Fruit fly (Drosophila melanogaster) whole organism, embryonic: ENCODE data around the gene CG13056.

Source experiments
- Antp ChIP-seq: fragments of 200-800 bp; sonication (Bioruptor generic); optimal IDR thresholded peaks from 3 replicates; lab custom pipeline; 2016; ENCODE audit warnings: missing biosample characterization, missing genetic modification characterization
- Atf6 ChIP-seq: fragments of 200-800 bp; sonication (Bioruptor generic); IDR thresholded peaks from 2 replicates; pipeline ENCODE4 v1.3.6; 2022; ENCODE audit warnings: missing biosample characterization, missing genetic modification characterization
- Blimp-1 ChIP-seq: fragments of 200-800 bp; sonication (Bioruptor generic); optimal IDR thresholded peaks from 3 replicates; lab custom pipeline; 2018; ENCODE audit warnings: missing biosample characterization, missing genetic modification characterization, mild to moderate bottlenecking, moderate library complexity, missing genetic modification reagents
- CG12659 ChIP-seq: fragments of 200-800 bp; sonication (Bioruptor generic); optimal IDR thresholded peaks from 3 replicates; lab custom pipeline; 2017; ENCODE audit warnings: mild to moderate bottlenecking, missing biosample characterization, missing genetic modification reagents, missing genetic modification characterization
- CG13894 ChIP-seq: fragments of 200-800 bp; sonication (Bioruptor generic); optimal IDR thresholded peaks from 3 replicates; lab custom pipeline; 2018; ENCODE audit warnings: missing biosample characterization, mild to moderate bottlenecking, missing genetic modification characterization, moderate library complexity
- CG15269 ChIP-seq: fragments of 200-800 bp; sonication (Bioruptor generic); optimal IDR thresholded peaks from 2 replicates; lab custom pipeline; 2018; ENCODE audit warnings: missing biosample characterization, mild to moderate bottlenecking, missing genetic modification characterization, moderate library complexity
- CG16779 ChIP-seq: fragments of 200-800 bp; sonication (Bioruptor generic); IDR thresholded peaks from 2 replicates; pipeline ENCODE4 v1.3.6; 2022; ENCODE audit warnings: missing biosample characterization, missing genetic modification characterization
- CG17328 ChIP-seq: fragments of 200-800 bp; sonication (Bioruptor generic); IDR thresholded peaks from 2 replicates; pipeline ENCODE4 v1.3.6; 2022; ENCODE audit warnings: missing biosample characterization, missing genetic modification characterization
- CG17361 ChIP-seq: fragments of 200-800 bp; sonication (Bioruptor generic); IDR thresholded peaks from 3 replicates; pipeline ENCODE4 v1.3.6; 2022; ENCODE audit warnings: missing biosample characterization, missing genetic modification characterization
- CG17802 ChIP-seq: fragments of 200-800 bp; sonication (Bioruptor generic); optimal IDR thresholded peaks from 2 replicates; lab custom pipeline; 2018; ENCODE audit warnings: missing biosample characterization, mild to moderate bottlenecking, missing genetic modification characterization, moderate library complexity
- CG2116 ChIP-seq: fragments of 200-800 bp; sonication (Bioruptor generic); optimal IDR thresholded peaks from 3 replicates; lab custom pipeline; 2018; ENCODE audit warnings: missing biosample characterization, mild to moderate bottlenecking, missing genetic modification characterization
- CG2129 ChIP-seq: fragments of 200-800 bp; sonication (Bioruptor generic); IDR thresholded peaks from 2 replicates; pipeline ENCODE4 v1.3.6; 2022; ENCODE audit warnings: missing biosample characterization, missing genetic modification characterization; ENCODE audit not compliant: partially characterized antibody
- CG30403 ChIP-seq: fragments of 200-800 bp; sonication (Bioruptor generic); optimal IDR thresholded peaks from 3 replicates; lab custom pipeline; 2016; ENCODE audit warnings: missing biosample characterization, missing genetic modification characterization
- CG31365 ChIP-seq: fragments of 200-800 bp; sonication (Bioruptor generic); optimal IDR thresholded peaks from 2 replicates; lab custom pipeline; 2018; ENCODE audit warnings: missing biosample characterization, mild to moderate bottlenecking, missing genetic modification characterization
- CG3847 ChIP-seq: fragments of 200-800 bp; sonication (Bioruptor generic); IDR thresholded peaks from 2 replicates; pipeline ENCODE4 v1.3.6; 2022; ENCODE audit warnings: missing biosample characterization, missing genetic modification characterization
- CG3995 ChIP-seq: fragments of 200-800 bp; sonication (Bioruptor generic); optimal IDR thresholded peaks from 3 replicates; lab custom pipeline; 2016; ENCODE audit warnings: missing biosample characterization, missing genetic modification characterization
- CG4328 ChIP-seq: fragments of 200-800 bp; sonication (Bioruptor generic); optimal IDR thresholded peaks from 3 replicates; lab custom pipeline; 2017; ENCODE audit warnings: missing biosample characterization, missing genetic modification reagents, missing genetic modification characterization
- CG4730 ChIP-seq: fragments of 200-800 bp; sonication (Bioruptor generic); IDR thresholded peaks from 2 replicates; pipeline ENCODE4 v1.3.6; 2022; ENCODE audit warnings: missing biosample characterization, missing genetic modification characterization
- CG6765 ChIP-seq: fragments of 200-800 bp; sonication (Bioruptor generic); optimal IDR thresholded peaks from 3 replicates; lab custom pipeline; 2017; ENCODE audit warnings: missing biosample characterization, mild to moderate bottlenecking, missing genetic modification characterization
- CG7556 ChIP-seq: fragments of 200-800 bp; sonication (Bioruptor generic); optimal IDR thresholded peaks from 2 replicates; lab custom pipeline; 2017; ENCODE audit warnings: missing biosample characterization, mild to moderate bottlenecking, missing genetic modification characterization
- D ChIP-seq, 2 experiments: fragments of 200-800 bp in 1 of 2; fragments of >200 bp in 1 of 2; sonication (Bioruptor generic) in 1 of 2; optimal IDR thresholded peaks; 2 replicates in 1 of 2; 3 replicates in 1 of 2; lab custom pipeline; 2017; ENCODE audit warnings: mild to moderate bottlenecking in 1 of 2, missing biosample characterization in 1 of 2, missing genetic modification characterization in 1 of 2, missing genetic modification reagents in 1 of 2
- Doc3 ChIP-seq: fragments of 200-800 bp; sonication (Bioruptor generic); IDR thresholded peaks from 3 replicates; pipeline ENCODE4 v1.3.6; 2022; ENCODE audit warnings: missing biosample characterization, missing genetic modification characterization; ENCODE audit not compliant: partially characterized antibody
- HLH4C ChIP-seq: fragments of 200-800 bp; sonication (Bioruptor generic); IDR thresholded peaks from 3 replicates; pipeline ENCODE4 v1.3.6; 2022; ENCODE audit warnings: missing biosample characterization, missing genetic modification characterization; ENCODE audit not compliant: partially characterized antibody
- HLHmδ ChIP-seq: fragments of 200-800 bp; sonication (Bioruptor generic); optimal IDR thresholded peaks from 2 replicates; lab custom pipeline; 2018; ENCODE audit warnings: missing biosample characterization, mild to moderate bottlenecking, missing genetic modification characterization, moderate library complexity
- PHDP ChIP-seq: fragments of 200-800 bp; sonication (Bioruptor generic); optimal IDR thresholded peaks from 3 replicates; lab custom pipeline; 2018; ENCODE audit warnings: missing biosample characterization, mild to moderate bottlenecking, missing genetic modification characterization, moderate library complexity
- Ravus ChIP-seq: fragments of 200-800 bp; sonication (Bioruptor generic); IDR thresholded peaks from 2 replicates; pipeline ENCODE4 v1.3.6; 2022; ENCODE audit warnings: missing biosample characterization, missing genetic modification characterization
- Sin3A ChIP-seq: fragments of >200 bp; optimal IDR thresholded peaks from 2 replicates; lab custom pipeline; 2018
- Taf1 ChIP-seq: fragments of 200-800 bp; sonication (Bioruptor generic); IDR thresholded peaks from 2 replicates; pipeline ENCODE4 v1.3.6; 2022; ENCODE audit warnings: missing biosample characterization, missing genetic modification characterization
- abd-A ChIP-seq: fragments of 200-800 bp; sonication (Bioruptor generic); optimal IDR thresholded peaks from 3 replicates; lab custom pipeline; 2019; ENCODE audit warnings: missing biosample characterization, mild to moderate bottlenecking, missing genetic modification characterization, moderate library complexity
- br ChIP-seq: fragments of >200 bp; optimal IDR thresholded peaks from 2 replicates; lab custom pipeline; 2017
- cato ChIP-seq: fragments of 200-800 bp; sonication (Bioruptor generic); optimal IDR thresholded peaks from 2 replicates; lab custom pipeline; 2016; ENCODE audit warnings: missing biosample characterization, missing genetic modification characterization, borderline replicate concordance
- corto ChIP-seq: fragments of 200-800 bp; sonication (Bioruptor generic); optimal IDR thresholded peaks from 2 replicates; lab custom pipeline; 2016; ENCODE audit warnings: missing biosample characterization, mild to moderate bottlenecking, missing genetic modification characterization, moderate library complexity
- croc ChIP-seq: fragments of 200-800 bp; sonication (Bioruptor generic); conservative IDR thresholded peaks from 3 replicates; pipeline ENCODE4 v1.3.6; 2022; ENCODE audit warnings: missing biosample characterization, missing genetic modification characterization
- dan ChIP-seq: fragments of 200-800 bp; sonication (Bioruptor generic); IDR thresholded peaks from 2 replicates; pipeline ENCODE4 v1.3.6; 2022; ENCODE audit warnings: missing biosample characterization, missing genetic modification characterization
- danr ChIP-seq: fragments of 200-800 bp; sonication (Bioruptor generic); IDR thresholded peaks from 2 replicates; pipeline ENCODE4 v1.3.6; 2022; ENCODE audit warnings: missing biosample characterization, missing genetic modification characterization
- dimm ChIP-seq: fragments of 200-800 bp; sonication (Bioruptor generic); IDR thresholded peaks from 2 replicates; pipeline ENCODE4 v1.3.6; 2022; ENCODE audit warnings: missing biosample characterization, missing genetic modification characterization
- disco-r ChIP-seq: fragments of 200-800 bp; sonication (Bioruptor generic); optimal IDR thresholded peaks from 2 replicates; lab custom pipeline; 2016; ENCODE audit warnings: missing biosample characterization, missing genetic modification characterization
- eve ChIP-seq, 2 experiments: fragments of >200 bp; optimal IDR thresholded peaks; 2 replicates each; lab custom pipeline; 2017; ENCODE audit warnings: missing biosample characterization in 2 of 2, missing genetic modification characterization in 2 of 2
- jumu ChIP-seq: fragments of 200-800 bp; sonication (Bioruptor generic); optimal IDR thresholded peaks from 3 replicates; lab custom pipeline; 2016; ENCODE audit warnings: missing biosample characterization, missing genetic modification characterization
- lmd ChIP-seq: fragments of 200-800 bp; sonication (Bioruptor generic); IDR thresholded peaks from 2 replicates; pipeline ENCODE4 v1.3.6; 2022; ENCODE audit warnings: missing biosample characterization, missing genetic modification characterization
- lola ChIP-seq, 3 experiments: fragments of >200 bp in 2 of 3; fragments of 200-800 bp in 1 of 3; sonication (Bioruptor generic) in 1 of 3; optimal IDR thresholded peaks; 2 replicates each; lab custom pipeline; 2017 to 2019; ENCODE audit warnings: missing biosample characterization in 3 of 3, missing genetic modification characterization in 3 of 3, mild to moderate bottlenecking in 1 of 3, moderate library complexity in 1 of 3
- nerfin-2 ChIP-seq: fragments of 200-800 bp; sonication (Bioruptor generic); IDR thresholded peaks from 2 replicates; pipeline ENCODE4 v1.3.6; 2022; ENCODE audit warnings: missing biosample characterization, missing genetic modification characterization; ENCODE audit not compliant: partially characterized antibody
- scrt ChIP-seq: fragments of 200-800 bp; sonication (Bioruptor generic); optimal IDR thresholded peaks from 2 replicates; lab custom pipeline; 2018; ENCODE audit warnings: missing biosample characterization, mild to moderate bottlenecking, missing genetic modification characterization, moderate library complexity
- sens-2 ChIP-seq: fragments of 200-800 bp; sonication (Bioruptor generic); IDR thresholded peaks from 2 replicates; pipeline ENCODE4 v1.3.6; 2022; ENCODE audit warnings: missing biosample characterization, missing genetic modification characterization
- sima ChIP-seq: fragments of 200-800 bp; sonication (Bioruptor generic); optimal IDR thresholded peaks from 2 replicates; lab custom pipeline; 2016; ENCODE audit warnings: missing biosample characterization, missing genetic modification characterization
- tx ChIP-seq: fragments of 200-800 bp; sonication (Bioruptor generic); optimal IDR thresholded peaks from 2 replicates; lab custom pipeline; 2016; ENCODE audit warnings: missing biosample characterization, missing genetic modification characterization
- usp ChIP-seq: fragments of >200 bp; optimal IDR thresholded peaks from 2 replicates; lab custom pipeline; 2017; ENCODE audit warnings: missing biosample characterization, missing genetic modification characterization
- zen ChIP-seq: fragments of 200-800 bp; sonication (Bioruptor generic); optimal IDR thresholded peaks from 3 replicates; lab custom pipeline; 2018; ENCODE audit warnings: missing biosample characterization, mild to moderate bottlenecking, missing genetic modification characterization, moderate library complexity

CG13056 gene

DNA sequence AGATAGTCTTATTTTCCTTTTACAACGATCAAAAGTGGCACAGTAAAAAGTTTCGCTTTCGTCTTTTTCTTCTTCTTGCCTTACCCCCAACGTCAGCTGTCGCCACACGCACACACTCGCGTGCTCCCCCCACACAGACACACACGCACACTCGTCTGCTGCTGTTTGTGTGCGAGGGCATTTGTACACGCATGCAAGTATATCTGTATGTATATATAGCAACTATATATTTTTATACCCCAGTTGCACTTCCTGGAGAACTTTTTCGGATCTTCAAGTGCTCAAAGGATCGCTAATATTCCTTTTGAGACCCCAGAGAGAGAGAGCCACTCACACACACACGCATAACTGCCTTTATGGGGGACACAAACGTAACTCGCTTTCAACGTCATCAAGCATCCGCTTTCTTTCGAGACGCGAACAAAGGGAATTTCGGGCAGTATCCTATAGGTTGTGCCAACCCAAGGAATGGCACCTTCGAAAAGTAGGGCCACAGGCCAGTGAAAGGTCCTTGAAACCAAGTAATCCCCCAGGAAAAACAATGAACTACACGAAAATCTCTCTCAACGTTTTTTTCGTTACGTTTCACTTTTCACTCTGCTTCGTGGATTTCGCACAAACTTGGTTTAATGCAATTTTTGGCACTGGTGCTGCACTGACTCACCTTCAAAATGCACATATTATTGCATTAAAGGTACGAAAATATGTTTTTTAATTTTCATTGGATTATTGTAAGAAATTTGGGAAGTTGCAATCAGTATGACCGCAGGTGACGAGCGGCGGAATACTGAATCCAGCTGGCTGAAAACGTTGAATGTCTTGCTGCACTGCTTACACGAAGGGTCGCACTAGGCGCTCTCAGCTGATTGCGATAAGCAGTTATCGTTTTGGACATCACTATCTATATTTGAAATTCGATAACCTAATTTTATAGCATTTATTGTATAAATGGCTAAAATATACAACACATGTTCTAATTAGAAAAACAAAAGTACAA is 45.0 kb downstream of the CG13056 start, which contains the start of gene roq (continued):
- TF ChIP-seq CG30403 (no peak), Ravus (no peak), D (optimal IDR thresholded peaks at IDR 0.05; lab: Kevin White, UChicago) (no peak), D (GFP tag; optimal IDR thresholded peaks at IDR 0.05; lab: Kevin White, UChicago) (no peak), Doc3 (GFP tag; lab: Robert Waterston, UW) (no peak), eve (GFP tag; optimal IDR thresholded peaks at IDR 0.05; lab: Kevin White, UChicago) (no peak), abd-A (tag; lab: Kevin White, UChicago) (no peak), cato (no peak), nerfin-2 (GFP tag; lab: Robert Waterston, UW) (peak; percentile 65; the same call in 1 of the 2 replicates), CG7556 (GFP tag; lab: Kevin White, UChicago) (no peak), dimm (GFP tag; lab: Robert Waterston, UW) (no peak), CG17802 (tag; lab: Kevin White, UChicago) (no peak), CG17361 (GFP tag; lab: Robert Waterston, UW) (no peak), CG31365 (tag; lab: Kevin White, UChicago) (peak; percentile 97), dan (GFP tag; lab: Robert Waterston, UW) (no peak), usp (GFP tag; lab: Kevin White, UChicago) (no peak), jumu (GFP tag; lab: Kevin White, UChicago) (no peak), br (no peak), CG12659 (GFP tag; lab: Kevin White, UChicago) (peak; percentile 61), tx (GFP tag; lab: Kevin White, UChicago) (no peak), HLHmδ (GFP tag; lab: Kevin White, UChicago) (peak; percentile 6), Taf1 (no peak), PHDP (tag; lab: Kevin White, UChicago) (no peak), Blimp-1 (GFP tag; lab: Kevin White, UChicago) (peak; percentile 92), disco-r (GFP tag; lab: Kevin White, UChicago) (no peak), CG3847 (GFP tag; lab: Robert Waterston, UW) (peak; percentile 41; the same call in 1 of the 2 replicates), CG13894 (tag; lab: Kevin White, UChicago) (no peak), CG4328 (no peak), Atf6 (GFP tag; lab: Robert Waterston, UW) (peak; percentile 22; the same call in 1 of the 2 replicates), HLH4C (peak; percentile 71), Antp (no peak), sima (no peak), CG2116 (GFP tag; lab: Kevin White, UChicago) (peak; percentile 87), Sin3A (lab: Kevin White, UChicago) (peak; percentile 19), CG17328 (GFP tag; lab: Robert Waterston, UW) (no peak), CG2129 (GFP tag; lab: Robert Waterston, UW) (no peak), CG16779 (no peak), lmd (GFP tag; lab: Robert Waterston, UW) (no peak), CG15269 (no peak), sens-2 (GFP tag; lab: Robert Waterston, UW) (no peak), CG3995 (GFP tag; lab: Kevin White, UChicago) (no peak), zen (tag; lab: Kevin White, UChicago) (peak; percentile 43), CG4730 (GFP tag; lab: Robert Waterston, UW) (no peak), croc (GFP tag; lab: Robert Waterston, UW) (no peak), scrt (GFP tag; lab: Kevin White, UChicago) (no peak), danr (no peak), CG6765 (GFP tag; lab: Kevin White, UChicago) (no peak), lola (GFP tag; optimal IDR thresholded peaks at IDR 0.05; lab: Kevin White, UChicago) (peak in 1 of 3 experiments; percentile 88), corto (GFP tag; lab: Kevin White, UChicago) (peak; percentile 15)
